Fruit fly (Drosophila melanogaster) whole organism, larva: ENCODE results near the gene CG4830.

Source experiments
- noc ChIP-seq: fragments of 200-800 bp; sonication (Bioruptor generic); optimal IDR thresholded peaks from 3 replicates; lab custom pipeline; 2019; ENCODE audit warnings: missing biosample characterization, mild to moderate bottlenecking, missing genetic modification characterization, moderate library complexity

Gene CG4830

dm6 chr3R:12210260-12210659, at the start of gene CG4830:
Gene CG4830, minus strand, starts transcription at chr3R:12210360.
- TF ChIP-seq noc = no peak

- no peak for TF ChIP-seq noc
These were observed 49.7 kb upstream of the CG4830 start for dm6 chr3R:12259819-12260218.

- TF ChIP-seq noc = peak; percentile 58
These were observed 48.9 kb upstream of the CG4830 start for dm6 chr3R:12259013-12259412.

dm6 chr3R:12258437-12258836, 48.3 kb upstream of the CG4830 start, which contains the start of the genes CG44037 and svp:
Gene CG44037, plus strand, starts transcription at chr3R:12258737.
Gene svp, plus strand, starts transcription at chr3R:12258737.
- TF ChIP-seq noc = no peak

dm6 chr3R:12253887-12254286, 43.7 kb upstream of the CG4830 start, which contains the start of gene CG3942:
Gene CG3942, plus strand, starts transcription at chr3R:12254187.
- no peak for TF ChIP-seq noc

dm6 chr3R:12252457-12253065, 42.4 kb upstream of the CG4830 start:
- TF ChIP-seq noc = no peak

- TF ChIP-seq noc = no peak
These were observed 41.4 kb upstream of the CG4830 start for dm6 chr3R:12251534-12251933.

- no peak for TF ChIP-seq noc
These were observed 40.0 kb upstream of the CG4830 start for dm6 chr3R:12250204-12250603.

- TF ChIP-seq noc = no peak
These were observed 38.1 kb upstream of the CG4830 start for dm6 chr3R:12248243-12248642.

- TF ChIP-seq noc = peak; percentile 70
These were observed 34.4 kb upstream of the CG4830 start for dm6 chr3R:12244468-12245060.

dm6 chr3R:12239166-12239565, 29.0 kb upstream of the CG4830 start, which contains the start of gene Cyp313a3:
Gene Cyp313a3, minus strand, starts transcription at chr3R:12239266.
- no peak for TF ChIP-seq noc

- TF ChIP-seq noc = no peak
These were observed 26.6 kb upstream of the CG4830 start, which contains the start of gene Cyp313a2 for dm6 chr3R:12236804-12237203. Gene Cyp313a2, minus strand, starts transcription at chr3R:12236904.

- no peak for TF ChIP-seq noc
These were observed 24.4 kb upstream of the CG4830 start, which contains the start of gene Cyp313a5 for dm6 chr3R:12234584-12234983. Gene Cyp313a5, minus strand, starts transcription at chr3R:12234684.

dm6 chr3R:12232629-12233028, 22.5 kb upstream of the CG4830 start, which contains the start of gene Pglym87:
Gene Pglym87, minus strand, starts transcription at chr3R:12232729.
- TF ChIP-seq noc = no peak

dm6 chr3R:12229113-12229512, 19.0 kb upstream of the CG4830 start, which contains the start of gene CG3916:
Gene CG3916, plus strand, starts transcription at chr3R:12229413.
- TF ChIP-seq noc = no peak

- TF ChIP-seq noc = no peak
These were observed 16.1 kb upstream of the CG4830 start, which contains the start of gene CG12256 for dm6 chr3R:12226239-12226638. Gene CG12256, minus strand, starts transcription at chr3R:12226339.

dm6 chr3R:12224919-12225318, 14.8 kb upstream of the CG4830 start, which contains the start of gene CG17404:
Gene CG17404, minus strand, starts transcription at chr3R:12225019.
- TF ChIP-seq noc = no peak

dm6 chr3R:12222093-12222492, 11.9 kb upstream of the CG4830 start, which contains the start of gene Rsbp15:
Gene Rsbp15, plus strand, starts transcription at chr3R:12222387.
- no peak for TF ChIP-seq noc
